Worm (Caenorhabditis elegans): Measurements from ENCODE around the gene F08D12.12.

- no peak for TF ChIP-seq dao-5 (tag; optimal IDR thresholded peaks at IDR 0.05)
- no peak for TF ChIP-seq him-1 (tag; optimal IDR thresholded peaks at IDR 0.05)
Measured at ce11 chrII:2785787-2786186, 1.1 kb downstream of the F08D12.12 start.
